Worm (Caenorhabditis elegans) whole organism, late embryonic: Measurements from ENCODE around the gene rps-22.

Experiments used
- C38D4.7 ChIP-seq: fragments of 200-800 bp; sonication (Bioruptor generic); optimal IDR thresholded peaks from 2 replicates; lab custom pipeline; 2018; ENCODE audit warnings: mild to moderate bottlenecking, missing genetic modification characterization, moderate library complexity, missing compliant biosample characterization
- F13H6.1 ChIP-seq: sonication (generic microtip); optimal IDR thresholded peaks from 2 replicates; lab custom pipeline; 2016; ENCODE audit warnings: missing genetic modification characterization, missing compliant biosample characterization
- K02D7.2 ChIP-seq: sonication (generic microtip); optimal IDR thresholded peaks from 2 replicates; lab custom pipeline; 2017; ENCODE audit warnings: mild to moderate bottlenecking, missing genetic modification characterization, missing compliant biosample characterization
- K09A11.1 ChIP-seq: sonication (generic microtip); optimal IDR thresholded peaks from 2 replicates; lab custom pipeline; 2017; ENCODE audit warnings: antibody characterized with exemption, mild to moderate bottlenecking, missing genetic modification characterization, missing compliant biosample characterization; ENCODE audit not compliant: insufficient read depth
- Y22D7AL.16 ChIP-seq: sonication (generic microtip); optimal IDR thresholded peaks from 2 replicates; lab custom pipeline; 2016; ENCODE audit warnings: missing genetic modification characterization, missing compliant biosample characterization
- ahr-1 ChIP-seq: sonication (generic microtip); optimal IDR thresholded peaks from 2 replicates; lab custom pipeline; 2016; ENCODE audit warnings: missing genetic modification characterization, missing compliant biosample characterization
- ama-1 ChIP-seq: fragments of 150-350 bp; optimal IDR thresholded peaks from 2 replicates; lab custom pipeline; 2014
- ceh-14 ChIP-seq: sonication (generic microtip); optimal IDR thresholded peaks from 2 replicates; lab custom pipeline; 2016; ENCODE audit warnings: missing genotype, missing genetic modification characterization, missing compliant biosample characterization
- ceh-18 ChIP-seq: sonication (generic microtip); optimal IDR thresholded peaks from 2 replicates; lab custom pipeline; 2016; ENCODE audit warnings: missing genetic modification characterization, missing compliant biosample characterization
- ceh-2 ChIP-seq: sonication (generic microtip); optimal IDR thresholded peaks from 2 replicates; lab custom pipeline; 2016; ENCODE audit warnings: missing genotype, missing genetic modification characterization, missing compliant biosample characterization
- ceh-24 ChIP-seq: sonication (generic microtip); optimal IDR thresholded peaks from 2 replicates; lab custom pipeline; 2016; ENCODE audit warnings: mild to moderate bottlenecking, missing genetic modification characterization, missing compliant biosample characterization
- ceh-30 ChIP-seq: fragments of 150-350 bp; optimal IDR thresholded peaks from 2 replicates; lab custom pipeline; 2014; ENCODE audit warnings: missing biosample characterization, missing genetic modification characterization
- ceh-31 ChIP-seq: sonication (generic microtip); optimal IDR thresholded peaks from 2 replicates; lab custom pipeline; 2016; ENCODE audit warnings: missing genetic modification characterization, missing compliant biosample characterization
- ceh-34 ChIP-seq: sonication (generic microtip); optimal IDR thresholded peaks from 2 replicates; lab custom pipeline; 2016; ENCODE audit warnings: mild to moderate bottlenecking, missing genetic modification characterization, missing compliant biosample characterization
- ceh-45 ChIP-seq: fragments of 200-800 bp; sonication (Bioruptor generic); IDR thresholded peaks from 2 replicates; pipeline ENCODE4 v1.3.6; 2022; ENCODE audit warnings: missing genetic modification reagents, missing genetic modification characterization, missing compliant biosample characterization
- ceh-48 ChIP-seq: sonication (generic microtip); optimal IDR thresholded peaks from 2 replicates; lab custom pipeline; 2016; ENCODE audit warnings: missing genetic modification characterization, inconsistent platforms, missing compliant biosample characterization
- ceh-6 ChIP-seq: fragments of 200-800 bp; sonication (Bioruptor generic); optimal IDR thresholded peaks from 2 replicates; lab custom pipeline; 2018; ENCODE audit warnings: mild to moderate bottlenecking, missing genetic modification characterization, missing compliant biosample characterization
- ceh-9 ChIP-seq: sonication (generic microtip); optimal IDR thresholded peaks from 2 replicates; lab custom pipeline; 2016; ENCODE audit warnings: mild to moderate bottlenecking, missing genetic modification characterization, inconsistent platforms, missing compliant biosample characterization
- dve-1 ChIP-seq: sonication (generic microtip); optimal IDR thresholded peaks from 2 replicates; lab custom pipeline; 2017; ENCODE audit warnings: antibody characterized with exemption, mild to moderate bottlenecking, missing genetic modification characterization, missing compliant biosample characterization
- ets-4 ChIP-seq: sonication (generic microtip); optimal IDR thresholded peaks from 2 replicates; lab custom pipeline; 2016; ENCODE audit warnings: missing genetic modification characterization, missing compliant biosample characterization
- fax-1 ChIP-seq: sonication (generic microtip); optimal IDR thresholded peaks from 2 replicates; lab custom pipeline; 2016; ENCODE audit warnings: missing genotype, missing genetic modification characterization, missing compliant biosample characterization
- fkh-10 ChIP-seq: fragments of 150-350 bp; optimal IDR thresholded peaks from 2 replicates; lab custom pipeline; 2014; ENCODE audit warnings: missing biosample characterization, missing genetic modification reagents, missing genetic modification characterization
- fkh-6 ChIP-seq: sonication (generic microtip); optimal IDR thresholded peaks from 2 replicates; lab custom pipeline; 2016; ENCODE audit warnings: missing genetic modification characterization, missing compliant biosample characterization
- gmeb-2 ChIP-seq: sonication (generic microtip); optimal IDR thresholded peaks from 2 replicates; lab custom pipeline; 2016; ENCODE audit warnings: missing genetic modification characterization, inconsistent platforms, missing compliant biosample characterization
- hlh-13 ChIP-seq: fragments of 200-800 bp; sonication (Bioruptor generic); optimal IDR thresholded peaks from 2 replicates; lab custom pipeline; 2018; ENCODE audit warnings: mild to moderate bottlenecking, missing genetic modification characterization, missing compliant biosample characterization
- hlh-15 ChIP-seq: sonication (generic microtip); optimal IDR thresholded peaks from 2 replicates; lab custom pipeline; 2016; ENCODE audit warnings: missing genetic modification characterization, missing compliant biosample characterization
- hlh-6 ChIP-seq: sonication (generic microtip); optimal IDR thresholded peaks from 2 replicates; lab custom pipeline; 2016; ENCODE audit warnings: missing genotype, missing genetic modification characterization, missing compliant biosample characterization
- hlh-8 ChIP-seq: sonication (generic microtip); optimal IDR thresholded peaks from 2 replicates; lab custom pipeline; 2016; ENCODE audit warnings: missing genotype, missing genetic modification characterization, missing compliant biosample characterization
- lim-6 ChIP-seq: sonication (generic microtip); optimal IDR thresholded peaks from 2 replicates; lab custom pipeline; 2016; ENCODE audit warnings: missing genetic modification characterization, missing compliant biosample characterization
- lin-11 ChIP-seq: fragments of 200-800 bp; sonication (Bioruptor generic); optimal IDR thresholded peaks from 2 replicates; lab custom pipeline; 2018; ENCODE audit warnings: mild to moderate bottlenecking, missing genetic modification characterization, missing compliant biosample characterization
- madf-2 ChIP-seq: sonication (generic microtip); optimal IDR thresholded peaks from 2 replicates; lab custom pipeline; 2017; ENCODE audit warnings: missing genetic modification characterization, missing compliant biosample characterization
- mec-3 ChIP-seq: sonication (generic microtip); optimal IDR thresholded peaks from 2 replicates; lab custom pipeline; 2016; ENCODE audit warnings: borderline replicate concordance, missing genetic modification characterization, missing compliant biosample characterization
- nfya-1 ChIP-seq: sonication (generic microtip); optimal IDR thresholded peaks from 2 replicates; lab custom pipeline; 2017; ENCODE audit warnings: missing genetic modification characterization, mild to moderate bottlenecking, missing compliant biosample characterization, antibody characterized with exemption, moderate library complexity
- nhr-11 ChIP-seq: fragments of 150-350 bp; optimal IDR thresholded peaks from 2 replicates; lab custom pipeline; 2014; ENCODE audit warnings: missing biosample characterization, missing genetic modification characterization
- npax-4 ChIP-seq: sonication (generic microtip); optimal IDR thresholded peaks from 2 replicates; lab custom pipeline; 2016; ENCODE audit warnings: missing genetic modification characterization, missing compliant biosample characterization
- odd-2 ChIP-seq: sonication (generic microtip); optimal IDR thresholded peaks from 2 replicates; lab custom pipeline; 2017; ENCODE audit warnings: antibody characterized with exemption, mild to moderate bottlenecking, missing genetic modification characterization, missing compliant biosample characterization
- pag-3 ChIP-seq: sonication (generic microtip); optimal IDR thresholded peaks from 2 replicates; lab custom pipeline; 2016; ENCODE audit warnings: missing compliant biosample characterization, missing genetic modification characterization, borderline replicate concordance
- pax-1 ChIP-seq: fragments of 150-350 bp; optimal IDR thresholded peaks from 2 replicates; lab custom pipeline; 2014; ENCODE audit warnings: missing biosample characterization, missing genetic modification characterization
- pha-2 ChIP-seq: sonication (generic microtip); optimal IDR thresholded peaks from 2 replicates; lab custom pipeline; 2017; ENCODE audit warnings: mild to moderate bottlenecking, missing genetic modification characterization, missing compliant biosample characterization
- pha-4 ChIP-seq: fragments of 150-350 bp; optimal IDR thresholded peaks from 2 replicates; lab custom pipeline; 2018; ENCODE audit warnings: missing biosample characterization, missing genetic modification reagents, missing genetic modification characterization
- pros-1 ChIP-seq: fragments of 150-350 bp; optimal IDR thresholded peaks from 2 replicates; lab custom pipeline; 2014; ENCODE audit warnings: missing biosample characterization, missing genetic modification reagents, missing genetic modification characterization
- ref-2 ChIP-seq: sonication (generic microtip); optimal IDR thresholded peaks from 2 replicates; lab custom pipeline; 2016; ENCODE audit warnings: missing genetic modification characterization, missing compliant biosample characterization
- rnt-1 ChIP-seq: sonication (generic microtip); optimal IDR thresholded peaks from 2 replicates; lab custom pipeline; 2016; ENCODE audit warnings: missing genetic modification characterization, missing compliant biosample characterization
- sdc-2 ChIP-seq: sonication (generic microtip); optimal IDR thresholded peaks from 2 replicates; lab custom pipeline; 2016; ENCODE audit warnings: missing genotype, missing genetic modification characterization, missing compliant biosample characterization
- sox-2 ChIP-seq: fragments of 200-800 bp; sonication (Bioruptor generic); IDR thresholded peaks from 2 replicates; pipeline ENCODE4 v1.3.6; 2022; ENCODE audit warnings: missing genetic modification reagents, missing genetic modification characterization, missing compliant biosample characterization
- syd-9 ChIP-seq: sonication (generic microtip); optimal IDR thresholded peaks from 2 replicates; lab custom pipeline; 2016; ENCODE audit warnings: mild to moderate bottlenecking, missing genetic modification characterization, moderate library complexity, missing compliant biosample characterization
- tbx-2 ChIP-seq: sonication (generic microtip); optimal IDR thresholded peaks from 2 replicates; lab custom pipeline; 2016; ENCODE audit warnings: missing genetic modification characterization, missing compliant biosample characterization
- tbx-7 ChIP-seq: sonication (generic microtip); optimal IDR thresholded peaks from 2 replicates; lab custom pipeline; 2016; ENCODE audit warnings: missing genotype, missing genetic modification characterization, missing compliant biosample characterization
- ttx-3 ChIP-seq: sonication (generic microtip); optimal IDR thresholded peaks from 2 replicates; lab custom pipeline; 2016; ENCODE audit warnings: missing genetic modification reagents, missing genetic modification characterization, missing compliant biosample characterization
- unc-3 ChIP-seq, 2 experiments: fragments of 200-800 bp in 1 of 2; sonication (Bioruptor generic) in 1 of 2; sonication (generic microtip) in 1 of 2; conservative IDR thresholded peaks in 1 of 2; optimal IDR thresholded peaks in 1 of 2; 2 replicates each; pipeline versions ENCODE4 v1.3.6 to Lab custom; 2016 to 2022; ENCODE audit warnings: missing compliant biosample characterization in 2 of 2, missing genetic modification characterization in 2 of 2, missing genetic modification reagents in 1 of 2
- unc-86 ChIP-seq: sonication (generic microtip); optimal IDR thresholded peaks from 2 replicates; lab custom pipeline; 2016; ENCODE audit warnings: missing genetic modification characterization, missing compliant biosample characterization
- zip-5 ChIP-seq: sonication (generic microtip); optimal IDR thresholded peaks from 2 replicates; lab custom pipeline; 2016; ENCODE audit warnings: missing genetic modification characterization, missing compliant biosample characterization
- ztf-16 ChIP-seq: sonication (generic microtip); optimal IDR thresholded peaks from 2 replicates; lab custom pipeline; 2017; ENCODE audit warnings: missing genetic modification characterization, missing compliant biosample characterization

The rps-22 gene

ce11 chrIII:1925048-1925537 lies 25.2 kb upstream of the rps-22 start:
- TF ChIP-seq ceh-18 (tag; lab: Kevin White, UChicago) (peak; percentile 98), unc-3 (GFP tag; conservative IDR thresholded peaks at IDR 0.05; lab: Robert Waterston, UW) (no peak), unc-3 (tag; optimal IDR thresholded peaks at IDR 0.05; lab: Kevin White, UChicago) (peak; percentile 72), pros-1 (tag; lab: Kevin White, UChicago) (peak; percentile 69), pha-4 (no peak), hlh-6 (tag; lab: Kevin White, UChicago) (no peak), hlh-15 (tag; lab: Kevin White, UChicago) (no peak), syd-9 (peak; percentile 64), ceh-14 (tag; lab: Kevin White, UChicago) (peak; percentile 66), K02D7.2 (tag; lab: Kevin White, UChicago) (no peak), mec-3 (tag; lab: Kevin White, UChicago) (no peak), ceh-2 (tag; lab: Kevin White, UChicago) (peak; percentile 55), ref-2 (tag; lab: Kevin White, UChicago) (peak; percentile 94), C38D4.7 (GFP tag; lab: Kevin White, UChicago) (no peak), npax-4 (tag; lab: Kevin White, UChicago) (no peak), F13H6.1 (peak; percentile 95), nfya-1 (tag; lab: Kevin White, UChicago) (peak; percentile 96), ahr-1 (tag; lab: Kevin White, UChicago) (no peak), tbx-7 (tag; lab: Kevin White, UChicago) (peak; percentile 41), zip-5 (tag; lab: Kevin White, UChicago) (peak; percentile 23), ceh-6 (GFP tag; lab: Kevin White, UChicago) (no peak), gmeb-2 (no peak), ceh-34 (tag; lab: Kevin White, UChicago) (peak; percentile 95), madf-2 (tag; lab: Kevin White, UChicago) (peak; percentile 60), ceh-24 (tag; lab: Kevin White, UChicago) (no peak), rnt-1 (peak; percentile 98), ceh-31 (tag; lab: Kevin White, UChicago) (peak; percentile 87), hlh-13 (no peak), ceh-48 (tag; lab: Kevin White, UChicago) (no peak), fkh-10 (GFP tag; lab: Kevin White, UChicago) (peak; percentile 1), fax-1 (tag; lab: Kevin White, UChicago) (peak; percentile 51), K09A11.1 (peak; percentile 82), lin-11 (tag; lab: Kevin White, UChicago) (peak; percentile 23), ztf-16 (tag; lab: Kevin White, UChicago) (no peak), Y22D7AL.16 (tag; lab: Kevin White, UChicago) (no peak), tbx-2 (tag; lab: Kevin White, UChicago) (peak; percentile 97), lim-6 (tag; lab: Kevin White, UChicago) (no peak), sox-2 (GFP tag; lab: Robert Waterston, UW) (peak; percentile 10; the same call in 1 of the 2 replicates), ttx-3 (tag; lab: Kevin White, UChicago) (no peak), fkh-6 (no peak), ceh-9 (tag; lab: Kevin White, UChicago) (no peak), pax-1 (tag; lab: Kevin White, UChicago) (peak; percentile 85), sdc-2 (peak; percentile 25), nhr-11 (tag; lab: Kevin White, UChicago) (no peak), ceh-45 (GFP tag; lab: Robert Waterston, UW) (no peak), ceh-30 (tag; lab: Kevin White, UChicago) (peak; percentile 78), ets-4 (tag; lab: Kevin White, UChicago) (peak; percentile 81), unc-86 (tag; lab: Kevin White, UChicago) (peak; percentile 64), hlh-8 (tag; lab: Kevin White, UChicago) (peak; percentile 73), pag-3 (tag; lab: Kevin White, UChicago) (peak; percentile 54), dve-1 (tag; lab: Kevin White, UChicago) (peak; percentile 92), odd-2 (tag; lab: Kevin White, UChicago) (no peak), ama-1 (lab: Kevin White, UChicago) (no peak), pha-2 (tag; lab: Kevin White, UChicago) (peak; percentile 50)
